Comparison of ENCODE assay signal across 2 worm cellular contexts in the genomic region with DNA sequence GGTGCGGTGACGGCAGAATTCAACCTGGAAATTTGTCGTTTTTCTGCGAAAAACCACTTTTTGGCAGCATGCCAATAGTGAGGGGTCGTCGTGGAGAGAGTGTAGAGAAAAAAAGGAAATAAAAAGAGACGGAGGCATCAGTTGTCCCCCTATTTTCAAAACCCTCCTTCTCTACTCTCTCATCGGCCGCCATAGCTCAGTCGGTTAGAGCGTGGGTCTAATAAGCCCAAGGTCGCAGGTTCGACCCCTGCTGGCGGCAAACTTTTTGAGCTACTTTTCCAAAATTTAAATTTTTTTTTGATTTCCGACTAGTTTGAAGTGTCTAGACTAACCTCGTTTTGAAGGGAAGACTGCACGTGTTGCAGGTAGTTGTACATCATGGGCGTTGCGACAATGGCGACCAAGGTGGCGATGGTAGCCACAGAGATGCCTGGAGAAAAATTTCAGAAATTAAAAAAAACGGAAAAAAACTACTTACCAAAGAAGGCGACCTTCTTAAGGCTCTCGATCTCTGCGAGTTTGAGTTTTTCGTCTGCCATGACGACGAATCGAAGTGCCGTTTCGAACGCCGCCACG.
TF ChIP-seq lines count a peak whose summit lies in the region.

A gene (minus strand): TSS at position 540 of the 576 bp plus-strand sequence.

TF ChIP-seq in whole organism, L4 larva, 104 proteins besides CTCF, POLR2A, EP300 and RAD21 (continued from another document):
- TF ChIP-seq dpl-1 (GFP tag; optimal IDR thresholded peaks at IDR 0.05; lab: Kevin White, UChicago) = peak; percentile 59
- TF ChIP-seq mxl-3 (GFP tag; optimal IDR thresholded peaks at IDR 0.05; lab: Kevin White, UChicago) = peak; percentile 42
- no peak for TF ChIP-seq ceh-28 (tag; optimal IDR thresholded peaks at IDR 0.05; lab: Kevin White, UChicago)
- peak; percentile 75 for TF ChIP-seq lin-29 (GFP tag; IDR thresholded peaks at IDR 0.05; lab: Robert Waterston, UW)
- TF ChIP-seq aly-2 (tag; optimal IDR thresholded peaks at IDR 0.05; lab: Kevin White, UChicago) = no peak
- TF ChIP-seq unc-130 (GFP tag; optimal IDR thresholded peaks at IDR 0.05; lab: Kevin White, UChicago) = peak; percentile 63
- peak; percentile 67 for TF ChIP-seq nhr-48 (tag; optimal IDR thresholded peaks at IDR 0.05; lab: Kevin White, UChicago)
- peak; percentile 74 for TF ChIP-seq lin-13 (GFP tag; optimal IDR thresholded peaks at IDR 0.05; lab: Kevin White, UChicago)
- no peak for TF ChIP-seq lin-15B (tag; optimal IDR thresholded peaks at IDR 0.05; lab: Kevin White, UChicago)
- TF ChIP-seq hmg-1.1 (GFP tag; IDR thresholded peaks at IDR 0.05; lab: Robert Waterston, UW) = peak; percentile 98
- peak; percentile 91 for TF ChIP-seq arid-1 (GFP tag; conservative IDR thresholded peaks at IDR 0.05; lab: Robert Waterston, UW)
- TF ChIP-seq gei-8 (GFP tag; optimal IDR thresholded peaks at IDR 0.05; lab: Kevin White, UChicago) = peak; percentile 76
- no peak for TF ChIP-seq ZK546.5 (tag; optimal IDR thresholded peaks at IDR 0.05; lab: Kevin White, UChicago)
- TF ChIP-seq madf-5 (GFP tag; IDR thresholded peaks at IDR 0.05; lab: Robert Waterston, UW) = peak; percentile 89 to 90; a peak in 3 of 4 replicates
- peak; percentile 66 for TF ChIP-seq hlh-11 (tag; optimal IDR thresholded peaks at IDR 0.05; lab: Kevin White, UChicago)
- peak; percentile 78 for TF ChIP-seq ceh-20 (GFP tag; IDR thresholded peaks at IDR 0.05; lab: Robert Waterston, UW)
- TF ChIP-seq ceh-32 (tag; optimal IDR thresholded peaks at IDR 0.05; lab: Kevin White, UChicago; ENCODE audit: poor library complexity) = peak; percentile 2
- TF ChIP-seq hlh-30 (tag; optimal IDR thresholded peaks at IDR 0.05; lab: Kevin White, UChicago; ENCODE audit: insufficient read depth) = peak; percentile 65
- TF ChIP-seq cey-2 (tag; optimal IDR thresholded peaks at IDR 0.05; lab: Kevin White, UChicago; ENCODE audit: borderline replicate concordance, insufficient read depth) = no peak
- TF ChIP-seq tra-1 (GFP tag; IDR thresholded peaks at IDR 0.05; lab: Robert Waterston, UW) = peak; percentile 94
- TF ChIP-seq ceh-82 (tag; optimal IDR thresholded peaks at IDR 0.05; lab: Kevin White, UChicago) = no peak
- TF ChIP-seq F37D6.2 (tag; optimal IDR thresholded peaks at IDR 0.05; lab: Kevin White, UChicago) = peak; percentile 53
- peak; percentile 73 for TF ChIP-seq nhr-111 (GFP tag; optimal IDR thresholded peaks at IDR 0.05; lab: Kevin White, UChicago)
- TF ChIP-seq daf-16 (GFP tag; optimal IDR thresholded peaks at IDR 0.05; lab: Kevin White, UChicago) = peak; percentile 14 to 86
- TF ChIP-seq daf-16 (tag; optimal IDR thresholded peaks at IDR 0.05; lab: Kevin White, UChicago) = peak; percentile 57
- no peak for TF ChIP-seq unc-39 (tag; optimal IDR thresholded peaks at IDR 0.05; lab: Kevin White, UChicago)
- TF ChIP-seq lin-38 (GFP tag; IDR thresholded peaks at IDR 0.05; lab: Robert Waterston, UW) = peak; percentile 90
- no peak for TF ChIP-seq mep-1 (tag; optimal IDR thresholded peaks at IDR 0.05; lab: Kevin White, UChicago)
- no peak for TF ChIP-seq lin-39 (tag; optimal IDR thresholded peaks at IDR 0.05; lab: Kevin White, UChicago)
- TF ChIP-seq hif-1 (tag; optimal IDR thresholded peaks at IDR 0.05; lab: Kevin White, UChicago) = peak; percentile 5 to 68
- peak; percentile 30 for TF ChIP-seq fkh-10 (GFP tag; optimal IDR thresholded peaks at IDR 0.05; lab: Kevin White, UChicago)
- TF ChIP-seq nhr-102 (tag; optimal IDR thresholded peaks at IDR 0.05; lab: Kevin White, UChicago) = peak; percentile 75
- peak; percentile 91 for TF ChIP-seq ctbp-1 (GFP tag; IDR thresholded peaks at IDR 0.05; lab: Robert Waterston, UW)
- TF ChIP-seq Y105C5A.15 (GFP tag; IDR thresholded peaks at IDR 0.05; lab: Robert Waterston, UW) = peak; percentile 90; the same call in 1 of the 2 replicates
- TF ChIP-seq rbr-2 (tag; optimal IDR thresholded peaks at IDR 0.05; lab: Kevin White, UChicago) = peak; percentile 87
- no peak for TF ChIP-seq nhr-25 (tag; optimal IDR thresholded peaks at IDR 0.05; lab: Kevin White, UChicago; ENCODE audit: borderline replicate concordance, insufficient read depth)
- 0 out of 2 replicates have a peak, but pooled peaks have one; percentile 53 for TF ChIP-seq zip-11 (GFP tag; IDR thresholded peaks at IDR 0.05; lab: Robert Waterston, UW)
- TF ChIP-seq daf-12 (tag; optimal IDR thresholded peaks at IDR 0.05; lab: Kevin White, UChicago) = no peak

TF ChIP-seq in whole organism, late embryonic, 69 proteins besides CTCF, POLR2A, EP300 and RAD21 (continued from another document):
- TF ChIP-seq pag-3 (tag; optimal IDR thresholded peaks at IDR 0.05; lab: Kevin White, UChicago; ENCODE audit: borderline replicate concordance) (peak; percentile 89), C38D4.7 (GFP tag; optimal IDR thresholded peaks at IDR 0.05; lab: Kevin White, UChicago) (peak; percentile 90), ceh-14 (tag; optimal IDR thresholded peaks at IDR 0.05; lab: Kevin White, UChicago) (peak; percentile 96), ceh-22 (tag; optimal IDR thresholded peaks at IDR 0.05; lab: Kevin White, UChicago) (no peak), ceh-18 (tag; optimal IDR thresholded peaks at IDR 0.05; lab: Kevin White, UChicago) (peak; percentile 86), T23F11.4 (GFP tag; optimal IDR thresholded peaks at IDR 0.05; lab: Kevin White, UChicago) (peak; percentile 97), unc-55 (GFP tag; optimal IDR thresholded peaks at IDR 0.05; lab: Kevin White, UChicago) (no peak), ceh-45 (GFP tag; IDR thresholded peaks at IDR 0.05; lab: Robert Waterston, UW) (peak; percentile 96), npax-4 (tag; optimal IDR thresholded peaks at IDR 0.05; lab: Kevin White, UChicago) (peak; percentile 88)
